Fruit fly (Drosophila melanogaster): Measurements from ENCODE around the gene CG7044.

CG7044 gene

dm6 chr3R:21065010-21065695 is 36.4 kb downstream of the CG7044 start, which contains the start of gene AnxB9 (continued):
- peak; percentile 45 to 72 for TF ChIP-seq Trl (optimal IDR thresholded peaks at IDR 0.05)
- peak; percentile 70 for TF ChIP-seq Trl (GFP tag; optimal IDR thresholded peaks at IDR 0.05)
- TF ChIP-seq Myb (GFP tag; optimal IDR thresholded peaks at IDR 0.05) = no peak
- no peak for TF ChIP-seq CG10959 (GFP tag; IDR thresholded peaks at IDR 0.05)
- no peak for TF ChIP-seq Lhr (GFP tag; optimal IDR thresholded peaks at IDR 0.05)
- no peak for TF ChIP-seq phol (tag; optimal IDR thresholded peaks at IDR 0.05)
- TF ChIP-seq ems (GFP tag; optimal IDR thresholded peaks at IDR 0.05) = no peak
- TF ChIP-seq caup (GFP tag; optimal IDR thresholded peaks at IDR 0.05; ENCODE audit: severe bottlenecking) = peak; percentile 60
- TF ChIP-seq CG4360 (GFP tag; IDR thresholded peaks at IDR 0.05) = peak; percentile 82
- peak; percentile 22 for TF ChIP-seq CG4328 (GFP tag; optimal IDR thresholded peaks at IDR 0.05)
- TF ChIP-seq ftz-f1 (GFP tag; optimal IDR thresholded peaks at IDR 0.05) = no peak
- no peak for TF ChIP-seq az2 (GFP tag; optimal IDR thresholded peaks at IDR 0.05)
- no peak for TF ChIP-seq Oaz (GFP tag; IDR thresholded peaks at IDR 0.05)
- no peak for TF ChIP-seq CG7271 (tag; optimal IDR thresholded peaks at IDR 0.05)
- no peak for TF ChIP-seq CG15011 (GFP tag; optimal IDR thresholded peaks at IDR 0.05)
- TF ChIP-seq gce (GFP tag; IDR thresholded peaks at IDR 0.05) = no peak
- no peak for TF ChIP-seq fd96Cb (tag; optimal IDR thresholded peaks at IDR 0.05)
- no peak for TF ChIP-seq CG18764 (GFP tag; optimal IDR thresholded peaks at IDR 0.05)
- no peak for TF ChIP-seq gcm2 (GFP tag; optimal IDR thresholded peaks at IDR 0.05)
- peak; percentile 67 for TF ChIP-seq CG17568 (GFP tag; optimal IDR thresholded peaks at IDR 0.05)
- TF ChIP-seq chif (GFP tag; optimal IDR thresholded peaks at IDR 0.05) = no peak
- no peak; the same call in 2 of the 3 replicates for TF ChIP-seq hb (GFP tag; IDR thresholded peaks at IDR 0.05; ENCODE audit: partially characterized antibody)
- peak; percentile 56 for TF ChIP-seq CG33213 (GFP tag; optimal IDR thresholded peaks at IDR 0.05)
- peak; percentile 39 for TF ChIP-seq BtbVII (GFP tag; optimal IDR thresholded peaks at IDR 0.05)
- peak; percentile 36; the same call in 1 of the 2 replicates for TF ChIP-seq Adf1 (GFP tag; IDR thresholded peaks at IDR 0.05)
- TF ChIP-seq ranshi (GFP tag; IDR thresholded peaks at IDR 0.05) = no peak
- TF ChIP-seq CG34376 (GFP tag; optimal IDR thresholded peaks at IDR 0.05) = peak; percentile 89
- no peak for TF ChIP-seq CG11560 (tag; IDR thresholded peaks at IDR 0.05)
- TF ChIP-seq trem (tag; optimal IDR thresholded peaks at IDR 0.05) = peak; percentile 41
- TF ChIP-seq CG2199 (GFP tag; IDR thresholded peaks at IDR 0.05) = peak; percentile 72; the same call in 2 of the 3 replicates
- peak; percentile 20 for TF ChIP-seq CG16863 (GFP tag; optimal IDR thresholded peaks at IDR 0.05)
- peak; percentile 53; the same call in 1 of the 2 replicates for TF ChIP-seq rib (GFP tag; IDR thresholded peaks at IDR 0.05)
- peak; percentile 70 for TF ChIP-seq wek (GFP tag; optimal IDR thresholded peaks at IDR 0.05)
- no peak for TF ChIP-seq seq (GFP tag; IDR thresholded peaks at IDR 0.05)
- TF ChIP-seq CG11093 (GFP tag; IDR thresholded peaks at IDR 0.05) = no peak
- no peak for TF ChIP-seq CG15479 (GFP tag; optimal IDR thresholded peaks at IDR 0.05)
- no peak for TF ChIP-seq gcm (GFP tag; optimal IDR thresholded peaks at IDR 0.05)
- no peak for TF ChIP-seq CG2120 (GFP tag; optimal IDR thresholded peaks at IDR 0.05)
- TF ChIP-seq CG3995 (GFP tag; optimal IDR thresholded peaks at IDR 0.05) = no peak
- TF ChIP-seq CG15514 (GFP tag; optimal IDR thresholded peaks at IDR 0.05) = peak; percentile 72
- TF ChIP-seq ac (GFP tag; optimal IDR thresholded peaks at IDR 0.05) = peak; percentile 15
- TF ChIP-seq lov (optimal IDR thresholded peaks at IDR 0.05) = no peak
- TF ChIP-seq lov (GFP tag; IDR thresholded peaks at IDR 0.05) = 0 out of 3 replicates have a peak, but pooled peaks have one; percentile 28
- peak; percentile 34 for TF ChIP-seq B-H2 (GFP tag; optimal IDR thresholded peaks at IDR 0.05)
- peak; percentile 20 for TF ChIP-seq salm (tag; optimal IDR thresholded peaks at IDR 0.05)
- TF ChIP-seq CG4707 (GFP tag; optimal IDR thresholded peaks at IDR 0.05) = peak; percentile 30
- TF ChIP-seq CG10321 (GFP tag; IDR thresholded peaks at IDR 0.05) = no peak
- no peak for TF ChIP-seq CkIIα-i1 (GFP tag; IDR thresholded peaks at IDR 0.05)
- TF ChIP-seq CG18262 (tag; optimal IDR thresholded peaks at IDR 0.05) = no peak
- peak; percentile 28 for TF ChIP-seq pb (GFP tag; optimal IDR thresholded peaks at IDR 0.05)
- peak; percentile 84 for TF ChIP-seq sens (GFP tag)
